Worm (Caenorhabditis elegans) whole organism, L4 larva: Measurements from ENCODE around the gene R07H5.11.

Experiments used
- D1046.2 ChIP-seq: fragments of 200-800 bp; sonication (Bioruptor generic); IDR thresholded peaks from 2 replicates; pipeline ENCODE4 v1.3.6; 2022; ENCODE audit warnings: missing genetic modification characterization, missing compliant biosample characterization
- F37D6.2 ChIP-seq: sonication (generic microtip); optimal IDR thresholded peaks from 2 replicates; lab custom pipeline; 2016; ENCODE audit warnings: mild to moderate bottlenecking, missing genetic modification characterization, missing compliant biosample characterization
- T20F7.1 ChIP-seq: fragments of 200-800 bp; sonication (Bioruptor generic); optimal IDR thresholded peaks from 2 replicates; lab custom pipeline; 2018; ENCODE audit warnings: mild to moderate bottlenecking, missing genetic modification characterization, missing compliant biosample characterization
- Y105C5A.15 ChIP-seq: fragments of 200-800 bp; sonication (Bioruptor generic); IDR thresholded peaks from 2 replicates; pipeline ENCODE4 v1.3.6; 2022; ENCODE audit warnings: missing genetic modification characterization, missing compliant biosample characterization
- Y48G9A.11 ChIP-seq: fragments of 200-800 bp; sonication (Bioruptor generic); IDR thresholded peaks from 2 replicates; pipeline ENCODE4 v1.3.6; 2022; ENCODE audit warnings: missing genetic modification reagents, missing genetic modification characterization, missing compliant biosample characterization
- ZK337.2 ChIP-seq: fragments of 200-800 bp; sonication (Bioruptor generic); IDR thresholded peaks from 2 replicates; pipeline ENCODE4 v1.3.6; 2022; ENCODE audit warnings: missing genetic modification reagents, missing genetic modification characterization, missing compliant biosample characterization
- ZK546.5 ChIP-seq, 2 experiments: sonication (generic microtip); optimal IDR thresholded peaks; 2 replicates each; lab custom pipeline; 2017; ENCODE audit warnings: missing biosample characterization in 2 of 2, missing genetic modification characterization in 2 of 2
- ama-1 ChIP-seq: fragments of 150-350 bp; optimal IDR thresholded peaks from 2 replicates; lab custom pipeline; 2014; ENCODE audit warnings: inconsistent platforms, mixed read lengths
- attf-4 ChIP-seq: sonication (generic microtip); optimal IDR thresholded peaks from 3 replicates; lab custom pipeline; 2017; ENCODE audit warnings: missing biosample characterization, missing genetic modification characterization
- ceh-28 ChIP-seq: fragments of 150-350 bp; optimal IDR thresholded peaks from 2 replicates; lab custom pipeline; 2014; ENCODE audit warnings: missing biosample characterization, missing genetic modification reagents, missing genetic modification characterization
- ceh-44 ChIP-seq: fragments of 200-800 bp; sonication (Bioruptor generic); IDR thresholded peaks from 2 replicates; pipeline ENCODE4 v1.3.6; 2022; ENCODE audit warnings: missing genetic modification reagents, missing genetic modification characterization, missing compliant biosample characterization
- cey-2 ChIP-seq: sonication (generic microtip); optimal IDR thresholded peaks from 3 replicates; lab custom pipeline; 2017; ENCODE audit warnings: missing genetic modification characterization, mild to moderate bottlenecking, missing compliant biosample characterization, antibody characterized with exemption, borderline replicate concordance; ENCODE audit not compliant: insufficient read depth
- daf-12 ChIP-seq: fragments of 150-350 bp; optimal IDR thresholded peaks from 2 replicates; lab custom pipeline; 2014; ENCODE audit warnings: missing biosample characterization, missing genetic modification reagents, missing genetic modification characterization
- daf-16 ChIP-seq, 3 experiments: sonication (generic microtip); optimal IDR thresholded peaks; 2 replicates each; lab custom pipeline; 2016 to 2017; ENCODE audit warnings: missing genetic modification characterization in 3 of 3, missing genetic modification reagents in 3 of 3, mild to moderate bottlenecking in 2 of 3, missing compliant biosample characterization in 2 of 3, missing biosample characterization in 1 of 3, moderate library complexity in 1 of 3
- dmd-6 ChIP-seq: fragments of 200-800 bp; sonication (Bioruptor generic); IDR thresholded peaks from 2 replicates; pipeline ENCODE4 v1.3.6; 2022; ENCODE audit warnings: missing genetic modification reagents, missing genetic modification characterization, missing compliant biosample characterization
- dmd-9 ChIP-seq: fragments of 200-800 bp; sonication (Bioruptor generic); IDR thresholded peaks from 2 replicates; pipeline ENCODE4 v1.3.6; 2022; ENCODE audit warnings: missing genetic modification reagents, missing genetic modification characterization, missing compliant biosample characterization
- dpl-1 ChIP-seq: fragments of 150-350 bp; optimal IDR thresholded peaks from 2 replicates; lab custom pipeline; 2014; ENCODE audit warnings: missing biosample characterization, missing genetic modification reagents, missing genetic modification characterization
- dve-1 ChIP-seq: sonication (generic microtip); optimal IDR thresholded peaks from 2 replicates; lab custom pipeline; 2017; ENCODE audit warnings: antibody characterized with exemption, mild to moderate bottlenecking, missing genetic modification characterization, missing compliant biosample characterization; ENCODE audit not compliant: insufficient read depth
- egl-27 ChIP-seq: sonication (generic microtip); optimal IDR thresholded peaks from 3 replicates; lab custom pipeline; 2017; ENCODE audit warnings: missing biosample characterization, missing genetic modification reagents, missing genetic modification characterization
- fkh-10 ChIP-seq: fragments of 150-350 bp; optimal IDR thresholded peaks from 2 replicates; lab custom pipeline; 2014; ENCODE audit warnings: missing biosample characterization, missing genetic modification reagents, missing genetic modification characterization
- hlh-11 ChIP-seq: fragments of 200-800 bp; sonication (Bioruptor generic); optimal IDR thresholded peaks from 2 replicates; lab custom pipeline; 2018; ENCODE audit warnings: mild to moderate bottlenecking, missing genetic modification characterization, missing compliant biosample characterization
- jun-1 ChIP-seq: fragments of 150-350 bp; optimal IDR thresholded peaks from 2 replicates; lab custom pipeline; 2014; ENCODE audit warnings: missing biosample characterization, missing genetic modification reagents, missing genetic modification characterization
- lim-7 ChIP-seq: fragments of 200-800 bp; sonication (Bioruptor generic); IDR thresholded peaks from 2 replicates; pipeline ENCODE4 v1.3.6; 2022; ENCODE audit warnings: missing genetic modification characterization, missing compliant biosample characterization
- lin-15B ChIP-seq: fragments of 150-350 bp; sonication (generic microtip); optimal IDR thresholded peaks from 3 replicates; lab custom pipeline; 2014; ENCODE audit warnings: missing biosample characterization, missing genetic modification characterization
- lin-38 ChIP-seq: fragments of 200-800 bp; sonication (Bioruptor generic); IDR thresholded peaks from 2 replicates; pipeline ENCODE4 v1.3.6; 2022; ENCODE audit warnings: missing genetic modification reagents, missing genetic modification characterization, missing compliant biosample characterization
- mdl-1 ChIP-seq, 2 experiments: fragments of 150-350 bp in 1 of 2; sonication (generic microtip) in 1 of 2; optimal IDR thresholded peaks; 2 replicates each; lab custom pipeline; 2014 to 2017; ENCODE audit warnings: missing biosample characterization in 2 of 2, missing genetic modification characterization in 2 of 2
- mes-2 ChIP-seq: sonication (generic microtip); optimal IDR thresholded peaks from 2 replicates; lab custom pipeline; 2016; ENCODE audit warnings: missing genotype, mild to moderate bottlenecking, missing genetic modification characterization, missing compliant biosample characterization; ENCODE audit not compliant: poor library complexity, severe bottlenecking
- mxl-2 ChIP-seq: fragments of 200-800 bp; sonication (Bioruptor generic); conservative IDR thresholded peaks from 2 replicates; pipeline ENCODE4 v1.3.6; 2022; ENCODE audit warnings: missing genetic modification reagents, missing genetic modification characterization, missing compliant biosample characterization
- nhr-102 ChIP-seq: sonication (generic microtip); optimal IDR thresholded peaks from 2 replicates; lab custom pipeline; 2016; ENCODE audit warnings: mild to moderate bottlenecking, missing genetic modification characterization, moderate library complexity, missing compliant biosample characterization
- nhr-111 ChIP-seq: fragments of 200-800 bp; sonication (Bioruptor generic); optimal IDR thresholded peaks from 2 replicates; lab custom pipeline; 2018; ENCODE audit warnings: mild to moderate bottlenecking, missing genetic modification characterization, missing compliant biosample characterization
- nhr-237 ChIP-seq: sonication (generic microtip); optimal IDR thresholded peaks from 2 replicates; lab custom pipeline; 2017; ENCODE audit warnings: missing biosample characterization, missing genetic modification characterization
- nhr-25 ChIP-seq: sonication (generic microtip); optimal IDR thresholded peaks from 2 replicates; lab custom pipeline; 2017; ENCODE audit warnings: missing genetic modification characterization, mild to moderate bottlenecking, missing compliant biosample characterization, antibody characterized with exemption, moderate library complexity, borderline replicate concordance; ENCODE audit not compliant: insufficient read depth
- nhr-28 ChIP-seq: fragments of 150-350 bp; optimal IDR thresholded peaks from 2 replicates; lab custom pipeline; 2014; ENCODE audit warnings: missing biosample characterization, missing genetic modification characterization
- nhr-77 ChIP-seq: fragments of 150-350 bp; optimal IDR thresholded peaks from 2 replicates; lab custom pipeline; 2014; ENCODE audit warnings: missing biosample characterization, missing genetic modification characterization
- php-3 ChIP-seq: fragments of 200-800 bp; sonication (Bioruptor generic); IDR thresholded peaks from 2 replicates; pipeline ENCODE4 v1.3.6; 2022; ENCODE audit warnings: missing genetic modification reagents, missing genetic modification characterization, missing compliant biosample characterization
- saeg-2 ChIP-seq: fragments of 200-800 bp; sonication (Bioruptor generic); IDR thresholded peaks from 2 replicates; pipeline ENCODE4 v1.3.6; 2022; ENCODE audit warnings: missing genetic modification reagents, missing genetic modification characterization, missing compliant biosample characterization
- snpc-4 ChIP-seq: fragments of 150-350 bp; optimal IDR thresholded peaks from 2 replicates; lab custom pipeline; 2014; ENCODE audit warnings: missing biosample characterization, missing genetic modification characterization
- tag-97 ChIP-seq: fragments of 200-800 bp; sonication (Bioruptor generic); IDR thresholded peaks from 2 replicates; pipeline ENCODE4 v1.3.6; 2022; ENCODE audit warnings: missing genetic modification characterization, missing compliant biosample characterization
- tra-1 ChIP-seq: fragments of 200-800 bp; sonication (Bioruptor generic); IDR thresholded peaks from 2 replicates; pipeline ENCODE4 v1.3.6; 2022; ENCODE audit warnings: missing genetic modification reagents, missing genetic modification characterization, missing compliant biosample characterization
- unc-62 ChIP-seq, 3 experiments: fragments of 150-350 bp in 1 of 3; sonication (generic microtip); optimal IDR thresholded peaks in 2 of 3; peaks in 1 of 3; 1 replicate in 1 of 3; 2 replicates in 2 of 3; lab custom pipeline; 2014 to 2017; ENCODE audit warnings: missing biosample characterization in 3 of 3, missing genetic modification characterization in 3 of 3, missing genetic modification reagents in 3 of 3, missing genotype in 1 of 3
- zag-1 ChIP-seq: fragments of 150-350 bp; optimal IDR thresholded peaks from 2 replicates; lab custom pipeline; 2014; ENCODE audit warnings: missing biosample characterization, missing genetic modification characterization
- zfp-2 ChIP-seq: sonication (generic microtip); optimal IDR thresholded peaks from 2 replicates; lab custom pipeline; 2016; ENCODE audit warnings: mild to moderate bottlenecking, missing genetic modification characterization, missing compliant biosample characterization
- zip-2 ChIP-seq: fragments of 150-350 bp; optimal IDR thresholded peaks from 2 replicates; lab custom pipeline; 2014; ENCODE audit warnings: missing biosample characterization, missing genetic modification characterization

The R07H5.11 gene

DNA sequence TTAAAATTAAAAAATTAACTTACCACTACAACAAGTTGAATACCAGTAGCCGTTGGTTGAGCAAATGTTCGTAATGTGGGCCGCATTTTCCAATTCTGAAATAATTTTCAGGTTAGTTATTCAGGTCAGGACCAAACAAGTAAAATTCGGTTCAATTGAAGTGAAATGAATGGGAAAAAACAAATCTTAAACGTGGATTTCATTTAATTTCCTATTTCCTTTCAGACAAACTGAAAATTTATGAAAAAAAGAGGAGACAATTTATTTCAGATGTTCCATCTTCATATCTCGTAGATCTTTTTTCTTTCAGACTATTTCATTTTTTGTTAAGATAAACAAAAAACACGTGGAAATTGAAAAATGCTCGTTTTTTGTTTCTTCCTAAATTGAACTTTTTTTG lies 38.8 kb downstream of the R07H5.11 start, which contains the start of gene C05C12.6:
Gene C05C12.6 (minus strand): TSS at position 101 of the 400 bp plus-strand sequence.
- TF ChIP-seq tag-97 (GFP tag; lab: Robert Waterston, UW) (no peak), ceh-28 (tag; lab: Kevin White, UChicago) (no peak), lim-7 (GFP tag; lab: Robert Waterston, UW) (no peak), zag-1 (no peak), zip-2 (no peak), F37D6.2 (no peak), dpl-1 (GFP tag; lab: Kevin White, UChicago) (no peak), nhr-102 (tag; lab: Kevin White, UChicago) (no peak), mes-2 (tag; lab: Kevin White, UChicago) (no peak), ceh-44 (GFP tag; lab: Robert Waterston, UW) (no peak), Y105C5A.15 (GFP tag; lab: Robert Waterston, UW) (no peak), mxl-2 (no peak), zfp-2 (tag; lab: Kevin White, UChicago) (no peak)
- TF ChIP-seq, all 104 proteins: peak for 0

DNA sequence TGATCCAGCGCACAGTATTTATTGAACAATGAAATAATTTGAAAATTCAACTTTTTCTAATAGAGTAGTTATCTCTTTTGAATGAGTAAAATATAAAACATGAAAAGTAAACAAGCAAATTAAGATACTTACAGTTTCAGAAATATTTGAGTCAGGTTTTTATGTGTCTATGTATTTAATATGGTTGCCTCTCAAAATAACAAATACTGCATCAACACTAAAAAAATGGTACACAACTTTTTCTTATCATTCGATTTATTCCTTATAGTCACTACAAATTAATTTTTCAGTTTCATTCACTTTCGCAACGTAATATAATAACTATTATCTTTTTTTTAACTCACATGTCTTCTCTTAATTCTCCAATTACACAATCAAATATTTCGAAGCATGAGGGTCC lies 44.9 kb downstream of the R07H5.11 start:
- TF ChIP-seq php-3 (GFP tag; lab: Robert Waterston, UW) (0 out of 2 replicates have a peak, but pooled peaks have one; percentile 18), ZK337.2 (no peak), tra-1 (GFP tag; lab: Robert Waterston, UW) (no peak), ama-1 (lab: Kevin White, UChicago) (no peak), nhr-25 (no peak), lin-38 (GFP tag; lab: Robert Waterston, UW) (no peak), dve-1 (peak; percentile 46), snpc-4 (no peak), nhr-77 (tag; lab: Kevin White, UChicago) (peak; percentile 12), lin-15B (tag; lab: Kevin White, UChicago) (no peak), daf-16 (GFP tag; optimal IDR thresholded peaks at IDR 0.05; lab: Kevin White, UChicago) (no peak), daf-16 (tag; optimal IDR thresholded peaks at IDR 0.05; lab: Kevin White, UChicago) (peak; percentile 85), dmd-9 (no peak), D1046.2 (GFP tag; lab: Robert Waterston, UW) (no peak), saeg-2 (GFP tag; lab: Robert Waterston, UW) (no peak), attf-4 (no peak), nhr-28 (tag; lab: Kevin White, UChicago) (peak; percentile 74), nhr-102 (tag; lab: Kevin White, UChicago) (no peak), zag-1 (no peak), cey-2 (tag; lab: Kevin White, UChicago) (no peak), dmd-6 (GFP tag; lab: Robert Waterston, UW) (no peak), nhr-237 (tag; lab: Kevin White, UChicago) (no peak), mdl-1 (tag; optimal IDR thresholded peaks at IDR 0.05; lab: Kevin White, UChicago) (no peak), egl-27 (tag; lab: Kevin White, UChicago) (no peak), hlh-11 (tag; lab: Kevin White, UChicago) (no peak), lim-7 (GFP tag; lab: Robert Waterston, UW) (no peak), nhr-111 (GFP tag; lab: Kevin White, UChicago) (no peak), jun-1 (tag; lab: Kevin White, UChicago) (no peak), ZK546.5 (tag; optimal IDR thresholded peaks at IDR 0.05; lab: Kevin White, UChicago) (no peak), T20F7.1 (GFP tag; lab: Kevin White, UChicago) (no peak), unc-62 (GFP tag; optimal IDR thresholded peaks at IDR 0.05 in 1 of 2; lab: Kevin White, UChicago) (no peak), unc-62 (tag; optimal IDR thresholded peaks at IDR 0.05; lab: Kevin White, UChicago) (no peak), daf-12 (tag; lab: Kevin White, UChicago) (no peak), Y48G9A.11 (no peak), fkh-10 (no peak)
- TF ChIP-seq, all 104 proteins: peak for 5
